Fruit fly (Drosophila melanogaster) whole organism, pupa: ENCODE results near the gene CG9312.

ENCODE experiments used
- CG10348 ChIP-seq: fragments of 200-800 bp; sonication (Bioruptor generic); IDR thresholded peaks from 2 replicates; pipeline ENCODE4 v1.3.6; 2022; ENCODE audit warnings: missing biosample characterization, missing genetic modification characterization
- CG12605 ChIP-seq: fragments of 200-800 bp; sonication (Bioruptor generic); IDR thresholded peaks from 2 replicates; pipeline ENCODE4 v1.3.6; 2022; ENCODE audit warnings: missing biosample characterization, missing genetic modification characterization
- CG13204 ChIP-seq: fragments of 200-800 bp; sonication (Bioruptor generic); optimal IDR thresholded peaks from 2 replicates; lab custom pipeline; 2018; ENCODE audit warnings: missing biosample characterization, mild to moderate bottlenecking, missing genetic modification characterization, moderate library complexity
- CG14655 ChIP-seq: fragments of 200-800 bp; sonication (Bioruptor generic); optimal IDR thresholded peaks from 3 replicates; lab custom pipeline; 2017; ENCODE audit warnings: mild to moderate bottlenecking, missing biosample characterization, missing genetic modification reagents, missing genetic modification characterization
- CG15710 ChIP-seq: fragments of 200-800 bp; sonication (Bioruptor generic); optimal IDR thresholded peaks from 2 replicates; lab custom pipeline; 2018; ENCODE audit warnings: missing biosample characterization, mild to moderate bottlenecking, missing genetic modification characterization, moderate library complexity
- CG17806 ChIP-seq: fragments of 200-800 bp; sonication (Bioruptor generic); optimal IDR thresholded peaks from 2 replicates; lab custom pipeline; 2018; ENCODE audit warnings: missing biosample characterization, mild to moderate bottlenecking, missing genetic modification characterization, moderate library complexity
- CG32121 ChIP-seq: fragments of 200-800 bp; sonication (Bioruptor generic); IDR thresholded peaks from 2 replicates; pipeline ENCODE4 v1.3.6; 2022; ENCODE audit warnings: missing biosample characterization, missing genetic modification characterization
- CG34367 ChIP-seq: fragments of 200-800 bp; sonication (Bioruptor generic); optimal IDR thresholded peaks from 2 replicates; lab custom pipeline; 2018; ENCODE audit warnings: missing biosample characterization, mild to moderate bottlenecking, missing genetic modification characterization
- CG4496 ChIP-seq: fragments of 200-800 bp; sonication (Bioruptor generic); IDR thresholded peaks from 3 replicates; pipeline ENCODE4 v1.3.6; 2022; ENCODE audit warnings: missing biosample characterization, missing genetic modification characterization
- CG8159 ChIP-seq: fragments of 200-800 bp; sonication (Bioruptor generic); optimal IDR thresholded peaks from 3 replicates; lab custom pipeline; 2018; ENCODE audit warnings: missing biosample characterization, mild to moderate bottlenecking, missing genetic modification characterization, moderate library complexity
- CG8301 ChIP-seq: fragments of 200-800 bp; sonication (Bioruptor generic); optimal IDR thresholded peaks from 2 replicates; lab custom pipeline; 2018; ENCODE audit warnings: missing biosample characterization, mild to moderate bottlenecking, missing genetic modification characterization
- CG9948 ChIP-seq: fragments of 200-800 bp; sonication (Bioruptor generic); optimal IDR thresholded peaks from 2 replicates; lab custom pipeline; 2018; ENCODE audit warnings: missing biosample characterization, mild to moderate bottlenecking, missing genetic modification characterization, moderate library complexity
- D1 ChIP-seq: fragments of 200-800 bp; sonication (Bioruptor generic); optimal IDR thresholded peaks from 2 replicates; lab custom pipeline; 2018; ENCODE audit warnings: missing biosample characterization, mild to moderate bottlenecking, missing genetic modification characterization, moderate library complexity
- EcR ChIP-seq: fragments of 200-800 bp; sonication (Bioruptor generic); optimal IDR thresholded peaks from 3 replicates; lab custom pipeline; 2019; ENCODE audit warnings: missing biosample characterization, missing genetic modification characterization, mild to moderate bottlenecking, moderate library complexity, missing genetic modification reagents
- Ets98B ChIP-seq: fragments of 200-800 bp; sonication (Bioruptor generic); IDR thresholded peaks from 2 replicates; pipeline ENCODE4 v1.3.6; 2022; ENCODE audit warnings: missing biosample characterization, missing genetic modification characterization
- Pif1A ChIP-seq: fragments of 200-800 bp; sonication (Bioruptor generic); optimal IDR thresholded peaks from 3 replicates; lab custom pipeline; 2016; ENCODE audit warnings: missing biosample characterization, missing genetic modification characterization
- Pif1B ChIP-seq: fragments of 200-800 bp; sonication (Bioruptor generic); optimal IDR thresholded peaks from 3 replicates; lab custom pipeline; 2016; ENCODE audit warnings: missing biosample characterization, missing genetic modification characterization
- Snoo ChIP-seq: fragments of 200-800 bp; sonication (Bioruptor generic); optimal IDR thresholded peaks from 3 replicates; lab custom pipeline; 2017; ENCODE audit warnings: missing biosample characterization, mild to moderate bottlenecking, missing genetic modification characterization, inconsistent platforms
- fd96Ca ChIP-seq: fragments of 200-800 bp; sonication (Bioruptor generic); IDR thresholded peaks from 3 replicates; pipeline ENCODE4 v1.3.6; 2022; ENCODE audit warnings: missing biosample characterization, missing genetic modification characterization
- gl ChIP-seq: fragments of 200-800 bp; sonication (Bioruptor generic); optimal IDR thresholded peaks from 2 replicates; lab custom pipeline; 2018; ENCODE audit warnings: missing biosample characterization, mild to moderate bottlenecking, missing genetic modification characterization
- rn ChIP-seq: fragments of 200-800 bp; sonication (Bioruptor generic); IDR thresholded peaks from 2 replicates; pipeline ENCODE4 v1.3.6; 2022; ENCODE audit warnings: missing biosample characterization, missing genetic modification characterization

The CG9312 gene

dm6 chr3R:13765001-13765400, 555 bp upstream of the CG9312 start:
- TF ChIP-seq D1 (no peak), CG8159 (tag; lab: Kevin White, UChicago) (peak; percentile 37)

dm6 chr3R:13767239-13767638, 1.7 kb downstream of the CG9312 start, which contains the start of gene Cht5:
Gene Cht5, plus strand, starts transcription at chr3R:13767549.
- TF ChIP-seq CG10348 = no peak
- TF ChIP-seq CG8301 = no peak
- 0 out of 3 replicates have a peak, but pooled peaks have one; percentile 36 for TF ChIP-seq fd96Ca (GFP tag; lab: Robert Waterston, UW)
- TF ChIP-seq Ets98B (GFP tag; lab: Robert Waterston, UW) = no peak
- no peak for TF ChIP-seq CG8159 (tag; lab: Kevin White, UChicago)
- no peak for TF ChIP-seq CG34367 (tag; lab: Kevin White, UChicago)
- TF ChIP-seq Snoo (tag; lab: Kevin White, UChicago) = no peak
- TF ChIP-seq CG32121 (GFP tag; lab: Robert Waterston, UW) = no peak
- TF ChIP-seq gl = no peak
- TF ChIP-seq CG17806 (tag; lab: Kevin White, UChicago) = no peak
- TF ChIP-seq CG15710 = no peak
- peak; percentile 36 for TF ChIP-seq EcR (GFP tag; lab: Kevin White, UChicago)
- TF ChIP-seq CG4496 (GFP tag; lab: Robert Waterston, UW) = peak; percentile 23; the same call in 1 of the 3 replicates
- TF ChIP-seq rn (GFP tag; lab: Robert Waterston, UW) = no peak
- TF ChIP-seq, all 21 proteins: peak for 3

- TF ChIP-seq CG13204 (GFP tag; lab: Kevin White, UChicago) (no peak), CG9948 (tag; lab: Kevin White, UChicago) (no peak), CG8159 (tag; lab: Kevin White, UChicago) (no peak), CG12605 (GFP tag; lab: Robert Waterston, UW) (no peak), CG17806 (tag; lab: Kevin White, UChicago) (no peak), CG34367 (tag; lab: Kevin White, UChicago) (no peak), CG10348 (no peak), Snoo (tag; lab: Kevin White, UChicago) (no peak), CG32121 (GFP tag; lab: Robert Waterston, UW) (no peak)
These were observed 5.6 kb downstream of the CG9312 start, which contains the start of gene CG9297 for dm6 chr3R:13771195-13771594. Gene CG9297, plus strand, starts transcription at chr3R:13771495.

dm6 chr3R:13773350-13773749, 7.8 kb downstream of the CG9312 start:
- TF ChIP-seq fd96Ca (GFP tag; lab: Robert Waterston, UW) = no peak
- no peak for TF ChIP-seq CG12605 (GFP tag; lab: Robert Waterston, UW)
- TF ChIP-seq CG9948 (tag; lab: Kevin White, UChicago) = no peak
- TF ChIP-seq CG32121 (GFP tag; lab: Robert Waterston, UW) = no peak
- TF ChIP-seq CG13204 (GFP tag; lab: Kevin White, UChicago) = no peak
- no peak for TF ChIP-seq D1
- TF ChIP-seq CG17806 (tag; lab: Kevin White, UChicago) = no peak
- no peak for TF ChIP-seq gl
- TF ChIP-seq EcR (GFP tag; lab: Kevin White, UChicago) = no peak
- TF ChIP-seq Ets98B (GFP tag; lab: Robert Waterston, UW) = no peak
- TF ChIP-seq Pif1A (GFP tag; lab: Kevin White, UChicago) = no peak
- no peak for TF ChIP-seq CG4496 (GFP tag; lab: Robert Waterston, UW)
- TF ChIP-seq Snoo (tag; lab: Kevin White, UChicago) = no peak
- TF ChIP-seq Pif1B (GFP tag; lab: Kevin White, UChicago) = no peak
- TF ChIP-seq rn (GFP tag; lab: Robert Waterston, UW) = no peak
- no peak for TF ChIP-seq CG8159 (tag; lab: Kevin White, UChicago)
- no peak for TF ChIP-seq CG34367 (tag; lab: Kevin White, UChicago)
- TF ChIP-seq CG14655 (GFP tag; lab: Kevin White, UChicago) = no peak

dm6 chr3R:13779241-13779683, 13.7 kb downstream of the CG9312 start, which contains the start of the genes CG42375 and CG9288:
Gene CG42375, plus strand, starts transcription at chr3R:13779624.
Gene CG9288, plus strand, starts transcription at chr3R:13779624.
- TF ChIP-seq CG9948 (tag; lab: Kevin White, UChicago) (no peak), Pif1A (GFP tag; lab: Kevin White, UChicago) (peak; percentile 58), EcR (GFP tag; lab: Kevin White, UChicago) (no peak), CG32121 (GFP tag; lab: Robert Waterston, UW) (peak; percentile 80), CG12605 (GFP tag; lab: Robert Waterston, UW) (no peak), CG10348 (no peak), CG13204 (GFP tag; lab: Kevin White, UChicago) (no peak), rn (GFP tag; lab: Robert Waterston, UW) (peak; percentile 32; the same call in 1 of the 2 replicates), Pif1B (GFP tag; lab: Kevin White, UChicago) (peak; percentile 42), CG8301 (peak; percentile 82), CG15710 (no peak), CG4496 (GFP tag; lab: Robert Waterston, UW) (peak; percentile 46; the same call in 1 of the 3 replicates), fd96Ca (GFP tag; lab: Robert Waterston, UW) (no peak), D1 (peak; percentile 52), Snoo (tag; lab: Kevin White, UChicago) (no peak), CG17806 (tag; lab: Kevin White, UChicago) (peak; percentile 76), CG14655 (GFP tag; lab: Kevin White, UChicago) (peak; percentile 83), gl (peak; percentile 30), CG8159 (tag; lab: Kevin White, UChicago) (peak; percentile 78), CG34367 (tag; lab: Kevin White, UChicago) (no peak), Ets98B (GFP tag; lab: Robert Waterston, UW) (0 out of 2 replicates have a peak, but pooled peaks have one; percentile 38)

dm6 chr3R:13780769-13781168, 15.2 kb downstream of the CG9312 start, which contains the start of gene CG9286:
Gene CG9286, plus strand, starts transcription at chr3R:13780964.
- TF ChIP-seq Snoo (tag; lab: Kevin White, UChicago) = no peak
- TF ChIP-seq CG4496 (GFP tag; lab: Robert Waterston, UW) = no peak
- no peak for TF ChIP-seq Ets98B (GFP tag; lab: Robert Waterston, UW)
- TF ChIP-seq CG17806 (tag; lab: Kevin White, UChicago) = no peak
- no peak for TF ChIP-seq gl
- no peak for TF ChIP-seq CG8301
- TF ChIP-seq D1 = no peak
- no peak for TF ChIP-seq Pif1B (GFP tag; lab: Kevin White, UChicago)
- TF ChIP-seq fd96Ca (GFP tag; lab: Robert Waterston, UW) = no peak
- TF ChIP-seq CG10348 = no peak
- TF ChIP-seq CG32121 (GFP tag; lab: Robert Waterston, UW) = no peak
- no peak for TF ChIP-seq CG13204 (GFP tag; lab: Kevin White, UChicago)
- no peak for TF ChIP-seq CG8159 (tag; lab: Kevin White, UChicago)
- TF ChIP-seq Pif1A (GFP tag; lab: Kevin White, UChicago) = no peak
- no peak for TF ChIP-seq CG14655 (GFP tag; lab: Kevin White, UChicago)
- TF ChIP-seq CG15710 = no peak
- no peak for TF ChIP-seq CG34367 (tag; lab: Kevin White, UChicago)
- no peak for TF ChIP-seq CG9948 (tag; lab: Kevin White, UChicago)
- no peak for TF ChIP-seq rn (GFP tag; lab: Robert Waterston, UW)
- no peak for TF ChIP-seq CG12605 (GFP tag; lab: Robert Waterston, UW)
- TF ChIP-seq, all 21 proteins: peak for 0
